Worm (Caenorhabditis elegans): ENCODE data around the gene Y46D2A.3.

- TF ChIP-seq hmg-4 (GFP tag; optimal IDR thresholded peaks at IDR 0.05) (no peak), ama-1 (optimal IDR thresholded peaks at IDR 0.05) (no peak), ets-7 (tag; optimal IDR thresholded peaks at IDR 0.05) (no peak), flt-1 (GFP tag; IDR thresholded peaks at IDR 0.05) (no peak), tbx-37 (GFP tag; conservative IDR thresholded peaks at IDR 0.05) (no peak), ceh-13 (GFP tag; optimal IDR thresholded peaks at IDR 0.05) (no peak), hmbx-1 (tag; optimal IDR thresholded peaks at IDR 0.05) (no peak)
Observed at ce11 chrII:3318839-3319238, 8.2 kb downstream of the Y46D2A.3 start.

All from whole organism, early embryonic.